Fruit fly (Drosophila melanogaster) whole organism, pupa: ENCODE measurements around the gene CG4653.

Source experiments
- CG10348 ChIP-seq: fragments of 200-800 bp; sonication (Bioruptor generic); IDR thresholded peaks from 2 replicates; pipeline ENCODE4 v1.3.6; 2022; ENCODE audit warnings: missing biosample characterization, missing genetic modification characterization
- CG12605 ChIP-seq: fragments of 200-800 bp; sonication (Bioruptor generic); IDR thresholded peaks from 2 replicates; pipeline ENCODE4 v1.3.6; 2022; ENCODE audit warnings: missing biosample characterization, missing genetic modification characterization
- CG13204 ChIP-seq: fragments of 200-800 bp; sonication (Bioruptor generic); optimal IDR thresholded peaks from 2 replicates; lab custom pipeline; 2018; ENCODE audit warnings: missing biosample characterization, mild to moderate bottlenecking, missing genetic modification characterization, moderate library complexity
- CG14655 ChIP-seq: fragments of 200-800 bp; sonication (Bioruptor generic); optimal IDR thresholded peaks from 3 replicates; lab custom pipeline; 2017; ENCODE audit warnings: mild to moderate bottlenecking, missing biosample characterization, missing genetic modification reagents, missing genetic modification characterization
- CG15710 ChIP-seq: fragments of 200-800 bp; sonication (Bioruptor generic); optimal IDR thresholded peaks from 2 replicates; lab custom pipeline; 2018; ENCODE audit warnings: missing biosample characterization, mild to moderate bottlenecking, missing genetic modification characterization, moderate library complexity
- CG17806 ChIP-seq: fragments of 200-800 bp; sonication (Bioruptor generic); optimal IDR thresholded peaks from 2 replicates; lab custom pipeline; 2018; ENCODE audit warnings: missing biosample characterization, mild to moderate bottlenecking, missing genetic modification characterization, moderate library complexity
- CG32121 ChIP-seq: fragments of 200-800 bp; sonication (Bioruptor generic); IDR thresholded peaks from 2 replicates; pipeline ENCODE4 v1.3.6; 2022; ENCODE audit warnings: missing biosample characterization, missing genetic modification characterization
- CG34367 ChIP-seq: fragments of 200-800 bp; sonication (Bioruptor generic); optimal IDR thresholded peaks from 2 replicates; lab custom pipeline; 2018; ENCODE audit warnings: missing biosample characterization, mild to moderate bottlenecking, missing genetic modification characterization
- CG4496 ChIP-seq: fragments of 200-800 bp; sonication (Bioruptor generic); IDR thresholded peaks from 3 replicates; pipeline ENCODE4 v1.3.6; 2022; ENCODE audit warnings: missing biosample characterization, missing genetic modification characterization
- CG8159 ChIP-seq: fragments of 200-800 bp; sonication (Bioruptor generic); optimal IDR thresholded peaks from 3 replicates; lab custom pipeline; 2018; ENCODE audit warnings: missing biosample characterization, mild to moderate bottlenecking, missing genetic modification characterization, moderate library complexity
- CG8301 ChIP-seq: fragments of 200-800 bp; sonication (Bioruptor generic); optimal IDR thresholded peaks from 2 replicates; lab custom pipeline; 2018; ENCODE audit warnings: missing biosample characterization, mild to moderate bottlenecking, missing genetic modification characterization
- CG9948 ChIP-seq: fragments of 200-800 bp; sonication (Bioruptor generic); optimal IDR thresholded peaks from 2 replicates; lab custom pipeline; 2018; ENCODE audit warnings: missing biosample characterization, mild to moderate bottlenecking, missing genetic modification characterization, moderate library complexity
- D1 ChIP-seq: fragments of 200-800 bp; sonication (Bioruptor generic); optimal IDR thresholded peaks from 2 replicates; lab custom pipeline; 2018; ENCODE audit warnings: missing biosample characterization, mild to moderate bottlenecking, missing genetic modification characterization, moderate library complexity
- EcR ChIP-seq: fragments of 200-800 bp; sonication (Bioruptor generic); optimal IDR thresholded peaks from 3 replicates; lab custom pipeline; 2019; ENCODE audit warnings: missing biosample characterization, missing genetic modification characterization, mild to moderate bottlenecking, moderate library complexity, missing genetic modification reagents
- Ets98B ChIP-seq: fragments of 200-800 bp; sonication (Bioruptor generic); IDR thresholded peaks from 2 replicates; pipeline ENCODE4 v1.3.6; 2022; ENCODE audit warnings: missing biosample characterization, missing genetic modification characterization
- Pif1A ChIP-seq: fragments of 200-800 bp; sonication (Bioruptor generic); optimal IDR thresholded peaks from 3 replicates; lab custom pipeline; 2016; ENCODE audit warnings: missing biosample characterization, missing genetic modification characterization
- Pif1B ChIP-seq: fragments of 200-800 bp; sonication (Bioruptor generic); optimal IDR thresholded peaks from 3 replicates; lab custom pipeline; 2016; ENCODE audit warnings: missing biosample characterization, missing genetic modification characterization
- Snoo ChIP-seq: fragments of 200-800 bp; sonication (Bioruptor generic); optimal IDR thresholded peaks from 3 replicates; lab custom pipeline; 2017; ENCODE audit warnings: missing biosample characterization, mild to moderate bottlenecking, missing genetic modification characterization, inconsistent platforms
- fd96Ca ChIP-seq: fragments of 200-800 bp; sonication (Bioruptor generic); IDR thresholded peaks from 3 replicates; pipeline ENCODE4 v1.3.6; 2022; ENCODE audit warnings: missing biosample characterization, missing genetic modification characterization
- gl ChIP-seq: fragments of 200-800 bp; sonication (Bioruptor generic); optimal IDR thresholded peaks from 2 replicates; lab custom pipeline; 2018; ENCODE audit warnings: missing biosample characterization, mild to moderate bottlenecking, missing genetic modification characterization
- rn ChIP-seq: fragments of 200-800 bp; sonication (Bioruptor generic); IDR thresholded peaks from 2 replicates; pipeline ENCODE4 v1.3.6; 2022; ENCODE audit warnings: missing biosample characterization, missing genetic modification characterization

CG4653 gene

dm6 chrX:16747467-16747866, 43.6 kb downstream of the CG4653 start:
- TF ChIP-seq CG13204 (GFP tag; lab: Kevin White, UChicago) (no peak), EcR (GFP tag; lab: Kevin White, UChicago) (peak; percentile 11), CG8159 (tag; lab: Kevin White, UChicago) (no peak)

- TF ChIP-seq D1 (tag; lab: Kevin White, UChicago) (no peak), Pif1B (GFP tag; lab: Kevin White, UChicago) (no peak), EcR (GFP tag; lab: Kevin White, UChicago) (no peak), Pif1A (no peak), CG9948 (tag; lab: Kevin White, UChicago) (no peak), fd96Ca (GFP tag; lab: Robert Waterston, UW) (no peak), CG32121 (GFP tag; lab: Robert Waterston, UW) (no peak), CG34367 (tag; lab: Kevin White, UChicago) (no peak)
Measured at dm6 chrX:16749324-16749723, 45.4 kb downstream of the CG4653 start.

- TF ChIP-seq fd96Ca (GFP tag; lab: Robert Waterston, UW) (peak; percentile 78), D1 (tag; lab: Kevin White, UChicago) (peak; percentile 53), Snoo (tag; lab: Kevin White, UChicago) (peak; percentile 89), rn (GFP tag; lab: Robert Waterston, UW) (0 out of 2 replicates have a peak, but pooled peaks have one; percentile 16), CG14655 (GFP tag; lab: Kevin White, UChicago) (peak; percentile 91), CG8301 (tag; lab: Kevin White, UChicago) (peak; percentile 87), CG9948 (tag; lab: Kevin White, UChicago) (peak; percentile 87), CG10348 (GFP tag; lab: Robert Waterston, UW) (no peak), CG34367 (tag; lab: Kevin White, UChicago) (peak; percentile 92), Pif1B (GFP tag; lab: Kevin White, UChicago) (peak; percentile 93), CG32121 (GFP tag; lab: Robert Waterston, UW) (peak; percentile 82), EcR (GFP tag; lab: Kevin White, UChicago) (peak; percentile 61), CG17806 (tag; lab: Kevin White, UChicago) (peak; percentile 82), CG12605 (peak; percentile 88), CG15710 (tag; lab: Kevin White, UChicago) (peak; percentile 91), Ets98B (GFP tag; lab: Robert Waterston, UW) (peak; percentile 85), CG4496 (GFP tag; lab: Robert Waterston, UW) (peak; percentile 87), Pif1A (peak; percentile 92), gl (tag; lab: Kevin White, UChicago) (peak; percentile 89), CG13204 (GFP tag; lab: Kevin White, UChicago) (peak; percentile 93), CG8159 (tag; lab: Kevin White, UChicago) (peak; percentile 89)
Measured at dm6 chrX:16750712-16751578, 47.1 kb downstream of the CG4653 start.

DNA sequence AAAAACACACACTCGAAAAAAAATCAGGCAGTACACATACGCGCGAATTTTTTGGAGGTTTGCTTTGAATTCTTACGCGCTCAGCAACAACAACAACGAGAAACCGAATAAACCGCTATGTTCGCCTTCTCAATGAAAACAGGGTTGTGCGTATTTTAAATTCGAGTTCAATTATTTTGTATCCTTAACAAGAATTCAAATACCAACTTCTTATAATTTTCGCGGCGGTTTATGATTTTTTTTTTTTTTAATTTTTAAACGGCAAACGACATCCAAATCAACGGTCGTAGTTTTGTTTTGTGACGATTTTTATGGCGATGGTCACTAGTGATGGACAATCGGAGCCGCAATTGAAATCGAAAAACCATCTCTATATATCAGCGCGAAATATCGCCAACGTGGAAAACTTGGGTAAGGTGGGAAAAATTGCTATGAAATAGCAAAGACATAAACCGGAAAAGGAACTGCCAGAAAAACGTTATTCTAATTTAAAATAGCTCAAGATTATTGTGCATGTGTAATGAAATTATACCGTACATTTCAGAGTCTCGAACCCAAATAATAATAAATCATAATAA, 47.8 kb downstream of the CG4653 start, which contains the start of gene goe:
TSS of gene goe (minus strand) at position 332 of the 578 bp plus-strand sequence.
- no peak for TF ChIP-seq Pif1A
- peak; percentile 27 for TF ChIP-seq CG15710 (tag; lab: Kevin White, UChicago)
- TF ChIP-seq CG4496 (GFP tag; lab: Robert Waterston, UW), result peak; percentile 80
- TF ChIP-seq Snoo (tag; lab: Kevin White, UChicago), result peak; percentile 63
- TF ChIP-seq CG34367 (tag; lab: Kevin White, UChicago), result peak; percentile 39
- TF ChIP-seq Ets98B (GFP tag; lab: Robert Waterston, UW), result peak; percentile 23; the same call in 1 of the 2 replicates
- peak; percentile 31; the same call in 1 of the 3 replicates for TF ChIP-seq fd96Ca (GFP tag; lab: Robert Waterston, UW)
- no peak for TF ChIP-seq CG17806 (tag; lab: Kevin White, UChicago)

DNA sequence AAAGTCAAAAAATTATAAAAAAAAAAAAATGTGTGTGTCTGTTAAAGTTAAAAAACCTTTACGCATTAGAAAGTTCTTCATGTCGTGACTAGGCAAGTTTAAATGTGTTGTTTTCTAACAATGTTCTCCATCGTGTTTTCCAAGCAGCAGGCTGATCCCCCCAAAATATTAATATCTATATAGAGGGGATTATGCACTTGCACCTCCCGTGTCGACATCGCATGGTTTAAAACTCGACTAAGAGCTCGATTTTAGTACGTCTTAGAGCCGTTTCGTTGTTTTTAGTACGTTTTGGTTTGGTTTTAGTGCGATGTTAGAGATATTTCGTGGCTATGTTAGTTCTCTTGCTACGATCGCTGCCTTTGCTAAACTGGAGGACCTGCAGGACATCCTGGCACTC, 49.2 kb downstream of the CG4653 start:
- TF ChIP-seq CG34367 (tag; lab: Kevin White, UChicago) (no peak), gl (tag; lab: Kevin White, UChicago) (no peak), EcR (GFP tag; lab: Kevin White, UChicago) (no peak), CG4496 (GFP tag; lab: Robert Waterston, UW) (no peak), CG32121 (GFP tag; lab: Robert Waterston, UW) (no peak), Snoo (tag; lab: Kevin White, UChicago) (no peak), Ets98B (GFP tag; lab: Robert Waterston, UW) (no peak), CG9948 (tag; lab: Kevin White, UChicago) (no peak), D1 (tag; lab: Kevin White, UChicago) (no peak), fd96Ca (GFP tag; lab: Robert Waterston, UW) (no peak), Pif1B (GFP tag; lab: Kevin White, UChicago) (no peak), CG13204 (GFP tag; lab: Kevin White, UChicago) (no peak), rn (GFP tag; lab: Robert Waterston, UW) (no peak), CG17806 (tag; lab: Kevin White, UChicago) (no peak), CG12605 (no peak), Pif1A (no peak)
